Worm (Caenorhabditis elegans): ENCODE measurements around the gene M01B2.10.

DNA sequence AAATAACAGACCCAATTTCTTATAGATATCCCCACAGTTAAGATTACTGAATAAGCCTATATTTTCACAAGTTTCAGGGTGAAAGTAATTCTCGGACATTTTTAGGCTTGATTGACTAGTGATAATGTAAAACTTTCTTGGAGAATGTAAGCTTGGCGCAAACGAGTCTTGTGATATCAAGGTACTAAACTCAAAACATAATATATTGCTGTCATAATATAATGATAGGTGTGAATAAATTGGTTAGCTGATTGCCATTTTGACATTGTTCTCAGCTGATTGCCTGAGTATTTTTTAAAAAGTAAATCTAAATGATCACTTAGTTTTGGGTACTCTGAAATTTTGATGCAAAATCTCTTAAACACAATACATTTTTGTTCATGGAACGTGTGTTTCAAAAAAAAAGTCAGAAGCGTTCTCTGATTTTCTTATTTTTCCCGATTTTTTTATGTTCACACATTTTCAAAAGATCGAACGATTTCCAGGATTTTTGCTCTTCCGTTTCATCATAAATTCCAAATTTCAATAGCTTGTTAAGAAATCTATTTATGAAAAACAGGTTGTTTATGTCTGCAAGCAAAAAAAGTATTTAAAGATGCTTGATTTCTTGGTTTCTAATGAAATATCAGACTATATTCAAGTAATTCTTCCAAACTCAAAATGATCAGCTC lies 19.2 kb upstream of the M01B2.10 start, which contains the start of the genes srw-19 and srx-51:
- TF ChIP-seq dao-5 (tag; optimal IDR thresholded peaks at IDR 0.05) (no peak), him-1 (tag; optimal IDR thresholded peaks at IDR 0.05) (no peak), W03F9.2 (tag; optimal IDR thresholded peaks at IDR 0.05) (no peak)

Measured in whole organism, L4/young adult.